Worm (Caenorhabditis elegans) whole organism, L1 larva: ENCODE data around the gene oatr-1.

Experiments used
- C16A3.4 ChIP-seq: fragments of 150-350 bp; optimal IDR thresholded peaks from 2 replicates; lab custom pipeline; 2014; ENCODE audit warnings: missing biosample characterization, missing genetic modification characterization
- aha-1 ChIP-seq: fragments of 150-350 bp; optimal IDR thresholded peaks from 2 replicates; lab custom pipeline; 2014; ENCODE audit warnings: missing biosample characterization, missing genetic modification characterization
- aly-2 ChIP-seq: fragments of 150-350 bp; optimal IDR thresholded peaks from 2 replicates; lab custom pipeline; 2014; ENCODE audit warnings: missing biosample characterization, missing genetic modification characterization
- blmp-1 ChIP-seq: fragments of 150-350 bp; optimal IDR thresholded peaks from 2 replicates; lab custom pipeline; 2014; ENCODE audit warnings: missing biosample characterization, missing genetic modification characterization
- ceh-8 ChIP-seq: fragments of 200-800 bp; sonication (Bioruptor generic); optimal IDR thresholded peaks from 2 replicates; lab custom pipeline; 2018; ENCODE audit warnings: mild to moderate bottlenecking, missing genetic modification characterization, moderate library complexity, missing compliant biosample characterization
- ceh-82 ChIP-seq, 3 experiments: fragments of 150-350 bp in 1 of 3; sonication (generic microtip) in 2 of 3; optimal IDR thresholded peaks; 2 replicates each; lab custom pipeline; 2014 to 2017; ENCODE audit warnings: missing biosample characterization in 3 of 3, missing genetic modification characterization in 3 of 3
- ceh-90 ChIP-seq: sonication (generic microtip); optimal IDR thresholded peaks from 2 replicates; lab custom pipeline; 2016; ENCODE audit warnings: missing genetic modification characterization, missing compliant biosample characterization
- dpl-1 ChIP-seq, 3 experiments: fragments of 150-350 bp in 2 of 3; sonication (generic microtip) in 1 of 3; optimal IDR thresholded peaks; 2 replicates each; lab custom pipeline; 2014 to 2017; ENCODE audit warnings: missing biosample characterization in 3 of 3, missing genetic modification characterization in 3 of 3, missing genetic modification reagents in 3 of 3
- efl-3 ChIP-seq: fragments of 200-800 bp; sonication (Bioruptor generic); optimal IDR thresholded peaks from 2 replicates; lab custom pipeline; 2018; ENCODE audit warnings: mild to moderate bottlenecking, missing genetic modification characterization, missing compliant biosample characterization
- elt-2 ChIP-seq: sonication (generic microtip); optimal IDR thresholded peaks from 2 replicates; lab custom pipeline; 2016; ENCODE audit warnings: missing genetic modification characterization, mild to moderate bottlenecking, inconsistent platforms, missing compliant biosample characterization, missing genetic modification reagents
- elt-3 ChIP-seq, 6 experiments: fragments of 150-350 bp in 1 of 6; sonication (generic microtip); optimal IDR thresholded peaks; 2 replicates each; lab custom pipeline; 2017 to 2018; ENCODE audit warnings: missing biosample characterization in 6 of 6, missing genetic modification characterization in 6 of 6, inconsistent platforms in 1 of 6
- fkh-4 ChIP-seq: sonication (generic microtip); optimal IDR thresholded peaks from 2 replicates; lab custom pipeline; 2016; ENCODE audit warnings: missing compliant biosample characterization, missing genetic modification characterization, borderline replicate concordance
- hlh-17 ChIP-seq: fragments of 200-800 bp; sonication (Bioruptor generic); optimal IDR thresholded peaks from 2 replicates; lab custom pipeline; 2018; ENCODE audit warnings: missing genetic modification characterization, mild to moderate bottlenecking, missing compliant biosample characterization, moderate library complexity, borderline replicate concordance
- hpl-2 ChIP-seq: fragments of 150-350 bp; optimal IDR thresholded peaks from 2 replicates; lab custom pipeline; 2014; ENCODE audit warnings: missing biosample characterization, missing genetic modification reagents, missing genetic modification characterization
- irx-1 ChIP-seq: sonication (generic microtip); optimal IDR thresholded peaks from 2 replicates; lab custom pipeline; 2016; ENCODE audit warnings: missing genetic modification characterization, missing compliant biosample characterization
- lin-13 ChIP-seq: fragments of 150-350 bp; optimal IDR thresholded peaks from 2 replicates; lab custom pipeline; 2014; ENCODE audit warnings: missing biosample characterization, missing genetic modification reagents, missing genetic modification characterization
- lin-14 ChIP-seq: fragments of 200-800 bp; sonication (Bioruptor generic); optimal IDR thresholded peaks from 2 replicates; lab custom pipeline; 2018; ENCODE audit warnings: mild to moderate bottlenecking, missing genetic modification characterization, moderate library complexity, missing compliant biosample characterization
- lin-15B ChIP-seq: fragments of 150-350 bp; sonication (generic microtip); optimal IDR thresholded peaks from 3 replicates; lab custom pipeline; 2014; ENCODE audit warnings: missing biosample characterization, missing genetic modification characterization
- lin-35 ChIP-seq, 2 experiments: fragments of 150-350 bp; optimal IDR thresholded peaks; 2 replicates each; lab custom pipeline; 2014; ENCODE audit warnings: missing biosample characterization in 2 of 2, missing genetic modification characterization in 2 of 2, missing genetic modification reagents in 2 of 2
- lsy-2 ChIP-seq, 2 experiments: fragments of 150-350 bp; optimal IDR thresholded peaks; 2 replicates each; lab custom pipeline; 2014; ENCODE audit warnings: missing biosample characterization in 2 of 2, missing genetic modification characterization in 2 of 2
- mdl-1 ChIP-seq, 2 experiments: fragments of 150-350 bp; optimal IDR thresholded peaks; 2 replicates each; lab custom pipeline; 2014 to 2017; ENCODE audit warnings: missing biosample characterization in 2 of 2, missing genetic modification characterization in 2 of 2, inconsistent platforms in 1 of 2
- mef-2 ChIP-seq: fragments of 150-350 bp; optimal IDR thresholded peaks from 2 replicates; lab custom pipeline; 2014; ENCODE audit warnings: missing biosample characterization, missing genetic modification characterization
- mep-1 ChIP-seq: fragments of 150-350 bp; optimal IDR thresholded peaks from 2 replicates; lab custom pipeline; 2014; ENCODE audit warnings: missing biosample characterization, missing genetic modification characterization
- nhr-11 ChIP-seq: fragments of 150-350 bp; optimal IDR thresholded peaks from 2 replicates; lab custom pipeline; 2014; ENCODE audit warnings: missing biosample characterization, missing genetic modification characterization
- nhr-12 ChIP-seq: sonication (generic microtip); optimal IDR thresholded peaks from 2 replicates; lab custom pipeline; 2017; ENCODE audit warnings: missing biosample characterization, missing genetic modification characterization
- nhr-19 ChIP-seq: fragments of 200-800 bp; sonication (Bioruptor generic); conservative IDR thresholded peaks from 2 replicates; pipeline ENCODE4 v1.3.6; 2022; ENCODE audit warnings: missing genetic modification characterization, missing compliant biosample characterization
- nhr-20 ChIP-seq: sonication (generic microtip); optimal IDR thresholded peaks from 2 replicates; lab custom pipeline; 2016; ENCODE audit warnings: mild to moderate bottlenecking, missing genetic modification characterization, missing compliant biosample characterization
- nhr-237 ChIP-seq: fragments of 150-350 bp; optimal IDR thresholded peaks from 2 replicates; lab custom pipeline; 2014; ENCODE audit warnings: missing biosample characterization, missing genetic modification characterization
- nhr-28 ChIP-seq: fragments of 150-350 bp; optimal IDR thresholded peaks from 2 replicates; lab custom pipeline; 2014; ENCODE audit warnings: missing biosample characterization, missing genetic modification characterization
- nhr-71 ChIP-seq: sonication (generic microtip); optimal IDR thresholded peaks from 2 replicates; lab custom pipeline; 2016; ENCODE audit warnings: mild to moderate bottlenecking, missing genetic modification characterization, moderate library complexity, missing compliant biosample characterization
- nhr-77 ChIP-seq: fragments of 150-350 bp; optimal IDR thresholded peaks from 2 replicates; lab custom pipeline; 2014; ENCODE audit warnings: missing biosample characterization, missing genetic modification characterization
- nhr-84 ChIP-seq: sonication (generic microtip); optimal IDR thresholded peaks from 2 replicates; lab custom pipeline; 2017; ENCODE audit warnings: missing biosample characterization, missing genetic modification characterization
- nhr-85 ChIP-seq: sonication (generic microtip); peaks from one replicate; lab custom pipeline; 2016; ENCODE audit warnings: missing genetic modification characterization, inconsistent platforms, missing compliant biosample characterization
- nhr-90 ChIP-seq: sonication (generic microtip); optimal IDR thresholded peaks from 2 replicates; lab custom pipeline; 2016; ENCODE audit warnings: mild to moderate bottlenecking, missing genetic modification characterization, missing compliant biosample characterization; ENCODE audit not compliant: poor library complexity
- rnt-1 ChIP-seq: sonication (generic microtip); optimal IDR thresholded peaks from 2 replicates; lab custom pipeline; 2016; ENCODE audit warnings: mild to moderate bottlenecking, missing genetic modification characterization, moderate library complexity, missing compliant biosample characterization
- skn-1 ChIP-seq: fragments of 150-350 bp; optimal IDR thresholded peaks from 2 replicates; lab custom pipeline; 2014; ENCODE audit warnings: missing biosample characterization, missing genetic modification characterization
- snu-23 ChIP-seq: sonication (generic microtip); optimal IDR thresholded peaks from 2 replicates; lab custom pipeline; 2016; ENCODE audit warnings: missing genetic modification characterization, missing compliant biosample characterization
- tbx-2 ChIP-seq: sonication (generic microtip); optimal IDR thresholded peaks from 2 replicates; lab custom pipeline; 2016; ENCODE audit warnings: missing genetic modification characterization, missing compliant biosample characterization
- tlp-1 ChIP-seq: fragments of 150-350 bp; optimal IDR thresholded peaks from 2 replicates; lab custom pipeline; 2014; ENCODE audit warnings: missing biosample characterization, missing genetic modification characterization
- unc-130 ChIP-seq: fragments of 150-350 bp; optimal IDR thresholded peaks from 2 replicates; lab custom pipeline; 2017; ENCODE audit warnings: missing biosample characterization, missing genetic modification characterization, inconsistent platforms
- unc-30 ChIP-seq: sonication (generic microtip); optimal IDR thresholded peaks from 2 replicates; lab custom pipeline; 2017; ENCODE audit warnings: missing biosample characterization, missing genetic modification characterization
- unc-98 ChIP-seq: fragments of 200-800 bp; sonication (Bioruptor generic); IDR thresholded peaks from 2 replicates; pipeline ENCODE4 v1.3.6; 2022; ENCODE audit warnings: missing genetic modification characterization, missing compliant biosample characterization
- vab-15 ChIP-seq: sonication (generic microtip); optimal IDR thresholded peaks from 2 replicates; lab custom pipeline; 2017; ENCODE audit warnings: missing genotype, mild to moderate bottlenecking, missing genetic modification characterization, missing compliant biosample characterization
- zip-4 ChIP-seq: fragments of 200-800 bp; sonication (Bioruptor generic); optimal IDR thresholded peaks from 2 replicates; lab custom pipeline; 2018; ENCODE audit warnings: mild to moderate bottlenecking, missing genetic modification characterization, moderate library complexity, missing compliant biosample characterization

oatr-1 gene

ce11 chrIII:6361560-6361959, 34.4 kb downstream of the oatr-1 start (continued):
- TF ChIP-seq zip-4 (GFP tag; lab: Kevin White, UChicago) (no peak), nhr-28 (no peak), lin-15B (tag; lab: Kevin White, UChicago) (no peak), unc-30 (no peak), elt-2 (tag; lab: Kevin White, UChicago) (peak; percentile 83), mdl-1 (tag; optimal IDR thresholded peaks at IDR 0.05; lab: Kevin White, UChicago) (no peak), nhr-11 (tag; lab: Kevin White, UChicago) (no peak), rnt-1 (tag; lab: Kevin White, UChicago) (no peak), unc-130 (no peak), nhr-19 (GFP tag; lab: Robert Waterston, UW) (no peak), hlh-17 (GFP tag; lab: Kevin White, UChicago) (no peak), ceh-90 (no peak), hpl-2 (GFP tag; lab: Kevin White, UChicago) (no peak), irx-1 (tag; lab: Kevin White, UChicago) (no peak), nhr-77 (no peak), ceh-8 (no peak), mef-2 (no peak), aha-1 (tag; lab: Kevin White, UChicago) (no peak), tlp-1 (tag; lab: Kevin White, UChicago) (no peak), fkh-4 (no peak), unc-98 (GFP tag; lab: Robert Waterston, UW) (no peak), aly-2 (tag; lab: Kevin White, UChicago) (no peak), nhr-12 (tag; lab: Kevin White, UChicago) (no peak), nhr-237 (no peak)

ce11 chrIII:6360825-6361224, 35.2 kb downstream of the oatr-1 start:
- TF ChIP-seq nhr-71 (tag; lab: Kevin White, UChicago) (peak; percentile 56), blmp-1 (tag; lab: Kevin White, UChicago) (peak; percentile 94), dpl-1 (GFP tag; optimal IDR thresholded peaks at IDR 0.05; lab: Kevin White, UChicago) (peak in 1 of 3 experiments; percentile 1), rnt-1 (tag; lab: Kevin White, UChicago) (peak; percentile 29), ceh-82 (tag; optimal IDR thresholded peaks at IDR 0.05; lab: Kevin White, UChicago) (no peak), skn-1 (peak; percentile 20), C16A3.4 (tag; lab: Kevin White, UChicago) (no peak), snu-23 (GFP tag; lab: Kevin White, UChicago) (peak; percentile 51), tlp-1 (tag; lab: Kevin White, UChicago) (no peak), lin-14 (GFP tag; lab: Kevin White, UChicago) (peak; percentile 79), lin-13 (GFP tag; lab: Kevin White, UChicago) (peak; percentile 13), nhr-85 (tag; lab: Kevin White, UChicago) (peak; percentile 97), nhr-84 (no peak), nhr-20 (tag; lab: Kevin White, UChicago) (peak; percentile 73), lin-35 (GFP tag; optimal IDR thresholded peaks at IDR 0.05; lab: Kevin White, UChicago) (peak in 1 of 2 experiments; percentile 60), nhr-90 (tag; lab: Kevin White, UChicago) (peak; percentile 2), vab-15 (tag; lab: Kevin White, UChicago) (peak; percentile 35), lsy-2 (tag; optimal IDR thresholded peaks at IDR 0.05; lab: Kevin White, UChicago) (peak; percentile 18 to 33), mep-1 (tag; lab: Kevin White, UChicago) (peak; percentile 71), nhr-19 (GFP tag; lab: Robert Waterston, UW) (0 out of 2 replicates have a peak, but pooled peaks have one; percentile 16), mdl-1 (tag; optimal IDR thresholded peaks at IDR 0.05; lab: Kevin White, UChicago) (peak in 1 of 2 experiments; percentile 58), elt-3 (tag; optimal IDR thresholded peaks at IDR 0.05; lab: Kevin White, UChicago) (peak in 3 of 6 experiments; percentile 21 to 67 (median 31)), tbx-2 (tag; lab: Kevin White, UChicago) (peak; percentile 2), efl-3 (GFP tag; lab: Kevin White, UChicago) (no peak)
- TF ChIP-seq, all 84 proteins: peak for 19
